Worm (Caenorhabditis elegans) whole organism, mixed stage, embryonic: Measurements from ENCODE around the gene F32G8.3.

Source experiments
- M03D4.4 ChIP-seq: sonication (generic microtip); optimal IDR thresholded peaks from 2 replicates; lab custom pipeline; 2017; ENCODE audit warnings: mild to moderate bottlenecking, missing genetic modification characterization, missing compliant biosample characterization
- bed-3 ChIP-seq: fragments of 200-800 bp; sonication (Bioruptor generic); optimal IDR thresholded peaks from 3 replicates; lab custom pipeline; 2018; ENCODE audit warnings: mild to moderate bottlenecking, missing genetic modification characterization, moderate library complexity, missing compliant biosample characterization
- blmp-1 ChIP-seq: fragments of 150-350 bp; optimal IDR thresholded peaks from 2 replicates; lab custom pipeline; 2014; ENCODE audit warnings: missing biosample characterization, missing genetic modification characterization
- ceh-39 ChIP-seq: fragments of 150-350 bp; optimal IDR thresholded peaks from 2 replicates; lab custom pipeline; 2014; ENCODE audit warnings: missing biosample characterization, missing genetic modification characterization
- ceh-43 ChIP-seq: fragments of 200-800 bp; sonication (Bioruptor generic); optimal IDR thresholded peaks from 2 replicates; lab custom pipeline; 2018; ENCODE audit warnings: mild to moderate bottlenecking, missing genetic modification characterization, moderate library complexity, missing compliant biosample characterization
- ces-1 ChIP-seq: fragments of 150-350 bp; optimal IDR thresholded peaks from 2 replicates; lab custom pipeline; 2014; ENCODE audit warnings: missing biosample characterization, missing genetic modification reagents, missing genetic modification characterization
- cnd-1 ChIP-seq: fragments of 200-800 bp; sonication (Bioruptor generic); optimal IDR thresholded peaks from 2 replicates; lab custom pipeline; 2018; ENCODE audit warnings: mild to moderate bottlenecking, missing genetic modification characterization, missing compliant biosample characterization
- drap-1 ChIP-seq: fragments of 200-800 bp; sonication (Bioruptor generic); optimal IDR thresholded peaks from 3 replicates; lab custom pipeline; 2018; ENCODE audit warnings: mild to moderate bottlenecking, missing genetic modification characterization, missing compliant biosample characterization
- elt-1 ChIP-seq: sonication (generic microtip); optimal IDR thresholded peaks from 2 replicates; lab custom pipeline; 2017; ENCODE audit warnings: missing genetic modification characterization, mild to moderate bottlenecking, missing compliant biosample characterization, antibody characterized with exemption, moderate library complexity, borderline replicate concordance; ENCODE audit not compliant: insufficient read depth
- elt-3 ChIP-seq: fragments of 150-350 bp; optimal IDR thresholded peaks from 2 replicates; lab custom pipeline; 2014; ENCODE audit warnings: missing biosample characterization, missing genetic modification characterization
- flh-1 ChIP-seq: fragments of 200-800 bp; sonication (Bioruptor generic); optimal IDR thresholded peaks from 2 replicates; lab custom pipeline; 2018; ENCODE audit warnings: mild to moderate bottlenecking, missing genetic modification characterization, moderate library complexity, missing compliant biosample characterization
- ham-2 ChIP-seq: fragments of 200-800 bp; sonication (Bioruptor generic); optimal IDR thresholded peaks from 2 replicates; lab custom pipeline; 2018; ENCODE audit warnings: mild to moderate bottlenecking, missing genetic modification characterization, missing compliant biosample characterization
- hlh-1 ChIP-seq: fragments of 150-350 bp; optimal IDR thresholded peaks from 2 replicates; lab custom pipeline; 2014; ENCODE audit warnings: missing biosample characterization, missing genetic modification reagents, missing genetic modification characterization
- lin-13 ChIP-seq: fragments of 150-350 bp; optimal IDR thresholded peaks from 2 replicates; lab custom pipeline; 2014; ENCODE audit warnings: missing biosample characterization, missing genetic modification characterization
- lin-32 ChIP-seq: fragments of 200-800 bp; sonication (Bioruptor generic); optimal IDR thresholded peaks from 2 replicates; lab custom pipeline; 2018; ENCODE audit warnings: mild to moderate bottlenecking, missing genetic modification characterization, missing compliant biosample characterization
- lsy-2 ChIP-seq: fragments of 150-350 bp; optimal IDR thresholded peaks from 2 replicates; lab custom pipeline; 2014; ENCODE audit warnings: missing biosample characterization, missing genetic modification characterization
- mab-5 ChIP-seq: fragments of 150-350 bp; optimal IDR thresholded peaks from 2 replicates; lab custom pipeline; 2014; ENCODE audit warnings: missing biosample characterization, missing genetic modification characterization
- mep-1 ChIP-seq: fragments of 150-350 bp; optimal IDR thresholded peaks from 2 replicates; lab custom pipeline; 2017; ENCODE audit warnings: missing biosample characterization, missing genetic modification reagents, missing genetic modification characterization, inconsistent platforms
- nhr-12 ChIP-seq: fragments of 150-350 bp; optimal IDR thresholded peaks from 2 replicates; lab custom pipeline; 2014; ENCODE audit warnings: missing biosample characterization, missing genetic modification characterization
- nhr-2 ChIP-seq: fragments of 150-350 bp; optimal IDR thresholded peaks from 2 replicates; lab custom pipeline; 2014; ENCODE audit warnings: missing biosample characterization, missing genetic modification characterization
- nhr-237 ChIP-seq: fragments of 150-350 bp; optimal IDR thresholded peaks from 2 replicates; lab custom pipeline; 2014; ENCODE audit warnings: missing biosample characterization, missing genetic modification characterization
- nhr-76 ChIP-seq: sonication (generic microtip); optimal IDR thresholded peaks from 2 replicates; lab custom pipeline; 2017; ENCODE audit warnings: missing biosample characterization, missing genetic modification characterization
- pha-4 ChIP-seq: fragments of 150-350 bp; optimal IDR thresholded peaks from 2 replicates; lab custom pipeline; 2018; ENCODE audit warnings: missing biosample characterization, missing genetic modification reagents, missing genetic modification characterization
- sem-2 ChIP-seq: fragments of 200-800 bp; sonication (Bioruptor generic); optimal IDR thresholded peaks from 2 replicates; lab custom pipeline; 2018; ENCODE audit warnings: mild to moderate bottlenecking, missing genetic modification characterization, missing compliant biosample characterization
- snpc-4 ChIP-seq: fragments of 150-350 bp; optimal IDR thresholded peaks from 2 replicates; lab custom pipeline; 2014; ENCODE audit warnings: missing biosample characterization, missing genetic modification characterization
- sptf-1 ChIP-seq: sonication (generic microtip); optimal IDR thresholded peaks from 2 replicates; lab custom pipeline; 2017; ENCODE audit warnings: mild to moderate bottlenecking, missing genetic modification characterization, moderate library complexity, missing compliant biosample characterization
- tbx-8 ChIP-seq: fragments of 200-800 bp; sonication (Bioruptor generic); optimal IDR thresholded peaks from 2 replicates; lab custom pipeline; 2018; ENCODE audit warnings: mild to moderate bottlenecking, missing genetic modification characterization, moderate library complexity, missing compliant biosample characterization
- unc-120 ChIP-seq: sonication (generic microtip); optimal IDR thresholded peaks from 2 replicates; lab custom pipeline; 2017; ENCODE audit warnings: missing genetic modification characterization, missing compliant biosample characterization; ENCODE audit not compliant: poor library complexity, severe bottlenecking
- unc-39 ChIP-seq: fragments of 150-350 bp; optimal IDR thresholded peaks from 2 replicates; lab custom pipeline; 2014; ENCODE audit warnings: missing biosample characterization, missing genetic modification characterization
- unc-62 ChIP-seq: fragments of 150-350 bp; optimal IDR thresholded peaks from 2 replicates; lab custom pipeline; 2014; ENCODE audit warnings: missing biosample characterization, missing genetic modification reagents, missing genetic modification characterization
- zip-8 ChIP-seq: fragments of 150-350 bp; optimal IDR thresholded peaks from 2 replicates; lab custom pipeline; 2014; ENCODE audit warnings: missing biosample characterization, missing genetic modification characterization
- ztf-11 ChIP-seq: fragments of 150-350 bp; optimal IDR thresholded peaks from 2 replicates; lab custom pipeline; 2014; ENCODE audit warnings: missing biosample characterization, missing genetic modification characterization

The F32G8.3 gene

ce11 chrV:10574197-10574596, 19.1 kb upstream of the F32G8.3 start:
- TF ChIP-seq lin-13 (tag; lab: Kevin White, UChicago) (no peak), bed-3 (GFP tag; lab: Kevin White, UChicago) (no peak), ceh-43 (no peak), nhr-237 (tag; lab: Kevin White, UChicago) (no peak), ces-1 (no peak), zip-8 (tag; lab: Kevin White, UChicago) (no peak), elt-1 (tag; lab: Kevin White, UChicago) (no peak), nhr-12 (tag; lab: Kevin White, UChicago) (no peak), ceh-39 (tag; lab: Kevin White, UChicago) (no peak), drap-1 (GFP tag; lab: Kevin White, UChicago) (no peak), mab-5 (tag; lab: Kevin White, UChicago) (no peak), lsy-2 (tag; lab: Kevin White, UChicago) (no peak), nhr-2 (no peak), pha-4 (tag; lab: Kevin White, UChicago) (no peak), mep-1 (no peak), unc-62 (GFP tag; lab: Kevin White, UChicago) (no peak), flh-1 (GFP tag; lab: Kevin White, UChicago) (no peak), blmp-1 (tag; lab: Kevin White, UChicago) (no peak), ztf-11 (tag; lab: Kevin White, UChicago) (no peak), snpc-4 (tag; lab: Kevin White, UChicago) (no peak)

ce11 chrV:10572614-10573013, 17.5 kb upstream of the F32G8.3 start, which contains the start of gene del-6:
Gene del-6 (plus strand): TSS chrV:10572914.
- no peak for TF ChIP-seq sem-2 (GFP tag; lab: Kevin White, UChicago)
- TF ChIP-seq hlh-1: no peak
- TF ChIP-seq mab-5 (tag; lab: Kevin White, UChicago): no peak
- no peak for TF ChIP-seq ces-1
- TF ChIP-seq bed-3 (GFP tag; lab: Kevin White, UChicago): no peak
- no peak for TF ChIP-seq unc-120
- TF ChIP-seq lsy-2 (tag; lab: Kevin White, UChicago): no peak
- TF ChIP-seq unc-39 (tag; lab: Kevin White, UChicago): no peak
- TF ChIP-seq sptf-1: no peak
- TF ChIP-seq ham-2 (GFP tag; lab: Kevin White, UChicago): no peak
- no peak for TF ChIP-seq nhr-2
- no peak for TF ChIP-seq ceh-43
- no peak for TF ChIP-seq pha-4 (tag; lab: Kevin White, UChicago)
- TF ChIP-seq ztf-11 (tag; lab: Kevin White, UChicago): no peak
- TF ChIP-seq nhr-12 (tag; lab: Kevin White, UChicago): no peak
- no peak for TF ChIP-seq snpc-4 (tag; lab: Kevin White, UChicago)
- no peak for TF ChIP-seq drap-1 (GFP tag; lab: Kevin White, UChicago)
- no peak for TF ChIP-seq ceh-39 (tag; lab: Kevin White, UChicago)
- no peak for TF ChIP-seq nhr-76 (tag; lab: Kevin White, UChicago)

- TF ChIP-seq ceh-39 (tag; lab: Kevin White, UChicago) (no peak), lin-32 (GFP tag; lab: Kevin White, UChicago) (no peak), hlh-1 (no peak), mab-5 (tag; lab: Kevin White, UChicago) (no peak), ham-2 (GFP tag; lab: Kevin White, UChicago) (no peak), ces-1 (no peak), M03D4.4 (tag; lab: Kevin White, UChicago) (no peak), pha-4 (tag; lab: Kevin White, UChicago) (no peak), drap-1 (GFP tag; lab: Kevin White, UChicago) (no peak), flh-1 (GFP tag; lab: Kevin White, UChicago) (no peak)
These were observed 16.4 kb upstream of the F32G8.3 start for ce11 chrV:10571523-10571922.

- TF ChIP-seq bed-3 (GFP tag; lab: Kevin White, UChicago) (no peak), ceh-43 (no peak), tbx-8 (GFP tag; lab: Kevin White, UChicago) (no peak), pha-4 (tag; lab: Kevin White, UChicago) (no peak), hlh-1 (no peak), elt-3 (tag; lab: Kevin White, UChicago) (no peak), cnd-1 (tag; lab: Kevin White, UChicago) (no peak), M03D4.4 (tag; lab: Kevin White, UChicago) (no peak), unc-62 (GFP tag; lab: Kevin White, UChicago) (no peak), ztf-11 (tag; lab: Kevin White, UChicago) (no peak), nhr-237 (tag; lab: Kevin White, UChicago) (no peak), elt-1 (tag; lab: Kevin White, UChicago) (no peak), nhr-76 (tag; lab: Kevin White, UChicago) (no peak), lin-32 (GFP tag; lab: Kevin White, UChicago) (no peak), unc-39 (tag; lab: Kevin White, UChicago) (no peak), unc-120 (no peak), flh-1 (GFP tag; lab: Kevin White, UChicago) (no peak), snpc-4 (tag; lab: Kevin White, UChicago) (no peak), nhr-2 (no peak)
These were observed 13.4 kb upstream of the F32G8.3 start for ce11 chrV:10568496-10568895.
